Fruit fly (Drosophila melanogaster) whole organism, embryonic: ENCODE data around the gene CG4456.

Experiments
- Bteb2 ChIP-seq: fragments of 200-800 bp; sonication (Bioruptor generic); optimal IDR thresholded peaks from 2 replicates; lab custom pipeline; 2016; ENCODE audit warnings: missing biosample characterization, missing genetic modification characterization
- CG10147 ChIP-seq: fragments of 200-800 bp; sonication (Bioruptor generic); optimal IDR thresholded peaks from 2 replicates; lab custom pipeline; 2019; ENCODE audit warnings: missing biosample characterization, mild to moderate bottlenecking, missing genetic modification characterization, moderate library complexity
- CG11093 ChIP-seq: fragments of 200-800 bp; sonication (Bioruptor generic); IDR thresholded peaks from 3 replicates; pipeline ENCODE4 v1.3.6; 2022; ENCODE audit warnings: missing biosample characterization, missing genetic modification characterization
- CG12391 ChIP-seq: fragments of 200-800 bp; sonication (Bioruptor generic); optimal IDR thresholded peaks from 3 replicates; lab custom pipeline; 2018; ENCODE audit warnings: missing biosample characterization, mild to moderate bottlenecking, missing genetic modification characterization, moderate library complexity
- CG12769 ChIP-seq: fragments of 200-800 bp; sonication (Bioruptor generic); optimal IDR thresholded peaks from 2 replicates; lab custom pipeline; 2019; ENCODE audit warnings: missing biosample characterization, mild to moderate bottlenecking, missing genetic modification characterization, moderate library complexity
- CG13424 ChIP-seq: fragments of 200-800 bp; sonication (Bioruptor generic); optimal IDR thresholded peaks from 2 replicates; lab custom pipeline; 2019; ENCODE audit warnings: missing biosample characterization, mild to moderate bottlenecking, missing genetic modification characterization, moderate library complexity
- CG14710 ChIP-seq: fragments of 200-800 bp; sonication (Bioruptor generic); optimal IDR thresholded peaks from 3 replicates; lab custom pipeline; 2019; ENCODE audit warnings: missing biosample characterization, mild to moderate bottlenecking, missing genetic modification characterization, moderate library complexity
- CG15269 ChIP-seq: fragments of 200-800 bp; sonication (Bioruptor generic); optimal IDR thresholded peaks from 2 replicates; lab custom pipeline; 2018; ENCODE audit warnings: missing biosample characterization, mild to moderate bottlenecking, missing genetic modification characterization, moderate library complexity
- CG15601 ChIP-seq: fragments of 200-800 bp; sonication (Bioruptor generic); optimal IDR thresholded peaks from 3 replicates; lab custom pipeline; 2019; ENCODE audit warnings: missing biosample characterization, mild to moderate bottlenecking, missing genetic modification characterization, moderate library complexity
- CG16813 ChIP-seq: fragments of 200-800 bp; sonication (Bioruptor generic); IDR thresholded peaks from 3 replicates; pipeline ENCODE4 v1.3.6; 2022; ENCODE audit warnings: missing biosample characterization, missing genetic modification characterization; ENCODE audit not compliant: partially characterized antibody
- CG18764 ChIP-seq: fragments of 200-800 bp; sonication (Bioruptor generic); optimal IDR thresholded peaks from 3 replicates; lab custom pipeline; 2016; ENCODE audit warnings: missing biosample characterization, missing genetic modification characterization
- CG4424 ChIP-seq: fragments of 200-800 bp; sonication (Bioruptor generic); optimal IDR thresholded peaks from 3 replicates; lab custom pipeline; 2016; ENCODE audit warnings: missing biosample characterization, missing genetic modification characterization
- CG6175 ChIP-seq: fragments of 200-800 bp; sonication (Bioruptor generic); IDR thresholded peaks from 3 replicates; pipeline ENCODE4 v1.3.6; 2022; ENCODE audit warnings: missing biosample characterization, missing genetic modification characterization
- CG8944 ChIP-seq: fragments of 200-800 bp; sonication (Bioruptor generic); optimal IDR thresholded peaks from 3 replicates; lab custom pipeline; 2016; ENCODE audit warnings: missing biosample characterization, missing genetic modification characterization
- Dref ChIP-seq: fragments of 200-800 bp; sonication (Bioruptor generic); IDR thresholded peaks from 2 replicates; pipeline ENCODE4 v1.3.6; 2022; ENCODE audit warnings: missing biosample characterization, missing genetic modification characterization
- HHEX ChIP-seq: fragments of 200-800 bp; sonication (Bioruptor generic); optimal IDR thresholded peaks from 3 replicates; lab custom pipeline; 2017; ENCODE audit warnings: missing biosample characterization, mild to moderate bottlenecking, missing genetic modification characterization, missing genetic modification reagents
- HLHmδ ChIP-seq: fragments of 200-800 bp; sonication (Bioruptor generic); optimal IDR thresholded peaks from 2 replicates; lab custom pipeline; 2018; ENCODE audit warnings: missing biosample characterization, mild to moderate bottlenecking, missing genetic modification characterization, moderate library complexity
- Lhr ChIP-seq: fragments of 200-800 bp; sonication (Bioruptor generic); optimal IDR thresholded peaks from 3 replicates; lab custom pipeline; 2017; ENCODE audit warnings: mild to moderate bottlenecking, missing biosample characterization, missing genetic modification reagents, missing genetic modification characterization
- Sox102F ChIP-seq: fragments of 200-800 bp; sonication (Bioruptor generic); optimal IDR thresholded peaks from 2 replicates; lab custom pipeline; 2018; ENCODE audit warnings: missing biosample characterization, mild to moderate bottlenecking, missing genetic modification characterization, moderate library complexity
- Xbp1 ChIP-seq: fragments of 200-800 bp; sonication (Bioruptor generic); optimal IDR thresholded peaks from 3 replicates; lab custom pipeline; 2016; ENCODE audit warnings: missing biosample characterization, mild to moderate bottlenecking, missing genetic modification characterization
- YL-1 ChIP-seq: fragments of 200-800 bp; sonication (Bioruptor generic); optimal IDR thresholded peaks from 3 replicates; lab custom pipeline; 2017; ENCODE audit warnings: missing biosample characterization, mild to moderate bottlenecking, missing genetic modification characterization
- ac ChIP-seq: fragments of 200-800 bp; sonication (Bioruptor generic); optimal IDR thresholded peaks from 3 replicates; lab custom pipeline; 2017; ENCODE audit warnings: missing biosample characterization, mild to moderate bottlenecking, missing genetic modification characterization
- bbx ChIP-seq: fragments of 200-800 bp; sonication (Bioruptor generic); IDR thresholded peaks from 2 replicates; pipeline ENCODE4 v1.3.6; 2022; ENCODE audit warnings: missing biosample characterization, missing genetic modification characterization; ENCODE audit not compliant: partially characterized antibody
- bowl ChIP-seq: fragments of 200-800 bp; sonication (Bioruptor generic); IDR thresholded peaks from 2 replicates; pipeline ENCODE4 v1.3.6; 2022; ENCODE audit warnings: missing biosample characterization, missing genetic modification characterization
- cato ChIP-seq: fragments of 200-800 bp; sonication (Bioruptor generic); optimal IDR thresholded peaks from 2 replicates; lab custom pipeline; 2016; ENCODE audit warnings: missing biosample characterization, missing genetic modification characterization, borderline replicate concordance
- corto ChIP-seq: fragments of 200-800 bp; sonication (Bioruptor generic); optimal IDR thresholded peaks from 2 replicates; lab custom pipeline; 2016; ENCODE audit warnings: missing biosample characterization, mild to moderate bottlenecking, missing genetic modification characterization, moderate library complexity
- crc ChIP-seq: fragments of 200-800 bp; sonication (Bioruptor generic); optimal IDR thresholded peaks from 2 replicates; lab custom pipeline; 2016; ENCODE audit warnings: missing biosample characterization, missing genetic modification characterization
- danr ChIP-seq: fragments of 200-800 bp; sonication (Bioruptor generic); IDR thresholded peaks from 2 replicates; pipeline ENCODE4 v1.3.6; 2022; ENCODE audit warnings: missing biosample characterization, missing genetic modification characterization
- dmrt11E ChIP-seq: fragments of 200-800 bp; sonication (Bioruptor generic); optimal IDR thresholded peaks from 3 replicates; lab custom pipeline; 2018; ENCODE audit warnings: missing biosample characterization, mild to moderate bottlenecking, missing genetic modification characterization, moderate library complexity
- dmrt99B ChIP-seq: fragments of 200-800 bp; sonication (Bioruptor generic); optimal IDR thresholded peaks from 2 replicates; lab custom pipeline; 2018; ENCODE audit warnings: missing biosample characterization, mild to moderate bottlenecking, missing genetic modification characterization, moderate library complexity
- fd102C ChIP-seq: fragments of 200-800 bp; sonication (Bioruptor generic); optimal IDR thresholded peaks from 2 replicates; lab custom pipeline; 2018; ENCODE audit warnings: missing biosample characterization, mild to moderate bottlenecking, missing genetic modification characterization, moderate library complexity
- gcm2 ChIP-seq: fragments of 200-800 bp; sonication (Bioruptor generic); optimal IDR thresholded peaks from 2 replicates; lab custom pipeline; 2016; ENCODE audit warnings: missing biosample characterization, missing genetic modification characterization
- inv ChIP-seq: fragments of 200-800 bp; sonication (Bioruptor generic); IDR thresholded peaks from 2 replicates; pipeline ENCODE4 v1.3.6; 2022; ENCODE audit warnings: missing biosample characterization, missing genetic modification characterization; ENCODE audit not compliant: partially characterized antibody
- kah ChIP-seq: fragments of 200-800 bp; sonication (Bioruptor generic); optimal IDR thresholded peaks from 2 replicates; lab custom pipeline; 2018; ENCODE audit warnings: missing biosample characterization, mild to moderate bottlenecking, missing genetic modification characterization
- lbe ChIP-seq: fragments of 200-800 bp; sonication (Bioruptor generic); optimal IDR thresholded peaks from 2 replicates; lab custom pipeline; 2016; ENCODE audit warnings: missing biosample characterization, mild to moderate bottlenecking, missing genetic modification characterization
- lmd ChIP-seq: fragments of 200-800 bp; sonication (Bioruptor generic); IDR thresholded peaks from 2 replicates; pipeline ENCODE4 v1.3.6; 2022; ENCODE audit warnings: missing biosample characterization, missing genetic modification characterization
- lola ChIP-seq, 3 experiments: fragments of >200 bp in 2 of 3; fragments of 200-800 bp in 1 of 3; sonication (Bioruptor generic) in 1 of 3; optimal IDR thresholded peaks; 2 replicates each; lab custom pipeline; 2017 to 2019; ENCODE audit warnings: missing biosample characterization in 3 of 3, missing genetic modification characterization in 3 of 3, mild to moderate bottlenecking in 1 of 3, moderate library complexity in 1 of 3
- nerfin-2 ChIP-seq: fragments of 200-800 bp; sonication (Bioruptor generic); IDR thresholded peaks from 2 replicates; pipeline ENCODE4 v1.3.6; 2022; ENCODE audit warnings: missing biosample characterization, missing genetic modification characterization; ENCODE audit not compliant: partially characterized antibody
- prd ChIP-seq, 3 experiments: fragments of >200 bp in 2 of 3; fragments of 200-800 bp in 1 of 3; sonication (Bioruptor generic) in 1 of 3; optimal IDR thresholded peaks in 2 of 3; IDR thresholded peaks in 1 of 3; 2 replicates in 2 of 3; 3 replicates in 1 of 3; pipeline versions ENCODE4 v1.3.6 to Lab custom; 2017 to 2022; ENCODE audit warnings: missing biosample characterization in 1 of 3, missing genetic modification characterization in 1 of 3
- sens ChIP-seq: fragments of 200-800 bp; sonication (Bioruptor generic); peaks from one replicate; lab custom pipeline; 2016; ENCODE audit warnings: missing biosample characterization, missing genetic modification characterization
- slbo ChIP-seq: fragments of 200-800 bp; sonication (Bioruptor generic); IDR thresholded peaks from 2 replicates; pipeline ENCODE4 v1.3.6; 2022; ENCODE audit warnings: missing biosample characterization, missing genetic modification characterization
- sob ChIP-seq: fragments of 200-800 bp; sonication (Bioruptor generic); IDR thresholded peaks from 2 replicates; pipeline ENCODE4 v1.3.6; 2022; ENCODE audit warnings: missing biosample characterization, missing genetic modification characterization
- sr ChIP-seq: fragments of 200-800 bp; sonication (Bioruptor generic); IDR thresholded peaks from 3 replicates; pipeline ENCODE4 v1.3.6; 2022; ENCODE audit warnings: missing biosample characterization, missing genetic modification characterization
- sug ChIP-seq: fragments of 200-800 bp; optimal IDR thresholded peaks from 2 replicates; lab custom pipeline; 2019; ENCODE audit warnings: missing biosample characterization, mild to moderate bottlenecking, missing genetic modification characterization, moderate library complexity
- tll ChIP-seq, 2 experiments: fragments of 200-800 bp in 1 of 2; fragments of >200 bp in 1 of 2; sonication (Bioruptor generic) in 1 of 2; optimal IDR thresholded peaks; 2 replicates each; lab custom pipeline; 2017 to 2019; ENCODE audit warnings: missing biosample characterization in 2 of 2, missing genetic modification characterization in 2 of 2, mild to moderate bottlenecking in 1 of 2, moderate library complexity in 1 of 2
- trem ChIP-seq: fragments of 200-800 bp; optimal IDR thresholded peaks from 3 replicates; lab custom pipeline; 2019; ENCODE audit warnings: missing biosample characterization, mild to moderate bottlenecking, missing genetic modification characterization, moderate library complexity
- zen ChIP-seq: fragments of 200-800 bp; sonication (Bioruptor generic); optimal IDR thresholded peaks from 3 replicates; lab custom pipeline; 2018; ENCODE audit warnings: missing biosample characterization, mild to moderate bottlenecking, missing genetic modification characterization, moderate library complexity
- zfh2 ChIP-seq: fragments of 200-800 bp; sonication (Bioruptor generic); optimal IDR thresholded peaks from 2 replicates; lab custom pipeline; 2016; ENCODE audit warnings: missing biosample characterization, missing genetic modification characterization

Gene CG4456

dm6 chr3L:9366850-9367430 is 5.6 kb upstream of the CG4456 start, which contains the start of the genes Klp67A and CG4452 (continued):
- TF ChIP-seq YL-1 (GFP tag; lab: Kevin White, UChicago) (peak; percentile 39), CG13424 (tag; lab: Kevin White, UChicago) (peak; percentile 54), Xbp1 (GFP tag; lab: Kevin White, UChicago) (peak; percentile 43), crc (GFP tag; lab: Kevin White, UChicago) (no peak), bbx (GFP tag; lab: Robert Waterston, UW) (peak; percentile 86), CG8944 (GFP tag; lab: Kevin White, UChicago) (no peak), CG16813 (GFP tag; lab: Robert Waterston, UW) (peak; percentile 95), bowl (no peak), corto (GFP tag; lab: Kevin White, UChicago) (peak; percentile 52), prd (optimal IDR thresholded peaks at IDR 0.05; lab: Kevin White, UChicago) (no peak), prd (GFP tag; IDR thresholded peaks at IDR 0.05; lab: Robert Waterston, UW) (0 out of 3 replicates have a peak, but pooled peaks have one; percentile 44), sens (GFP tag; lab: Kevin White, UChicago) (peak; percentile 81), CG10147 (peak; percentile 42), CG11093 (no peak), sob (no peak), Lhr (GFP tag; lab: Kevin White, UChicago) (peak; percentile 67), gcm2 (GFP tag; lab: Kevin White, UChicago) (no peak), Bteb2 (peak; percentile 15), lbe (GFP tag; lab: Kevin White, UChicago) (peak; percentile 47), inv (GFP tag; lab: Robert Waterston, UW) (peak; percentile 89), CG6175 (no peak), lola (GFP tag; optimal IDR thresholded peaks at IDR 0.05; lab: Kevin White, UChicago) (peak in 1 of 3 experiments; percentile 56), cato (GFP tag; lab: Kevin White, UChicago) (peak; percentile 36), CG15269 (tag; lab: Kevin White, UChicago) (peak; percentile 0), zen (tag; lab: Kevin White, UChicago) (peak; percentile 69), zfh2 (GFP tag; lab: Kevin White, UChicago) (peak; percentile 25), dmrt99B (no peak), CG14710 (peak; percentile 90), lmd (GFP tag; lab: Robert Waterston, UW) (no peak), CG12391 (tag; lab: Kevin White, UChicago) (peak; percentile 76), CG12769 (tag; lab: Kevin White, UChicago) (no peak), sr (GFP tag; lab: Robert Waterston, UW) (no peak), CG15601 (tag; lab: Kevin White, UChicago) (peak; percentile 60), ac (GFP tag; lab: Kevin White, UChicago) (no peak), HLHmδ (no peak), kah (GFP tag; lab: Kevin White, UChicago) (no peak), nerfin-2 (GFP tag; lab: Robert Waterston, UW) (peak; percentile 87), HHEX (GFP tag; lab: Kevin White, UChicago) (no peak), dmrt11E (tag; lab: Kevin White, UChicago) (peak; percentile 63), tll (GFP tag; optimal IDR thresholded peaks at IDR 0.05; lab: Kevin White, UChicago) (peak in 1 of 2 experiments; percentile 22), fd102C (GFP tag; lab: Kevin White, UChicago) (no peak), trem (tag; lab: Kevin White, UChicago) (peak; percentile 77), slbo (GFP tag; lab: Robert Waterston, UW) (peak; percentile 50; the same call in 1 of the 2 replicates), Dref (GFP tag; lab: Robert Waterston, UW) (peak; percentile 74), CG4424 (GFP tag; lab: Kevin White, UChicago) (peak; percentile 50), danr (GFP tag; lab: Robert Waterston, UW) (no peak), Sox102F (GFP tag; lab: Kevin White, UChicago) (no peak), sug (tag; lab: Kevin White, UChicago) (peak; percentile 53), CG18764 (GFP tag; lab: Kevin White, UChicago) (peak; percentile 17)
